Fruit fly (Drosophila melanogaster) whole organism, prepupa: ENCODE data around the gene CG4080.

Source experiments
- CG10669 ChIP-seq: fragments of 200-800 bp; sonication (Bioruptor generic); optimal IDR thresholded peaks from 3 replicates; lab custom pipeline; 2018; ENCODE audit warnings: missing biosample characterization, mild to moderate bottlenecking, missing genetic modification characterization, moderate library complexity
- CG11294 ChIP-seq: fragments of 200-800 bp; sonication (Bioruptor generic); IDR thresholded peaks from 2 replicates; pipeline ENCODE4 v1.3.6; 2022; ENCODE audit warnings: missing biosample characterization, missing genetic modification characterization
- CG11762 ChIP-seq: fragments of 200-800 bp; sonication (Bioruptor generic); optimal IDR thresholded peaks from 3 replicates; lab custom pipeline; 2016; ENCODE audit warnings: missing biosample characterization, missing genetic modification characterization; ENCODE audit not compliant: insufficient read depth
- CG1621 ChIP-seq: fragments of 200-800 bp; sonication (Bioruptor generic); optimal IDR thresholded peaks from 3 replicates; lab custom pipeline; 2018; ENCODE audit warnings: missing biosample characterization, mild to moderate bottlenecking, missing genetic modification characterization
- CG3032 ChIP-seq: fragments of 200-800 bp; optimal IDR thresholded peaks from 2 replicates; lab custom pipeline; 2019; ENCODE audit warnings: missing biosample characterization, mild to moderate bottlenecking, missing genetic modification characterization, moderate library complexity
- CG31627 ChIP-seq: fragments of 200-800 bp; sonication (Bioruptor generic); optimal IDR thresholded peaks from 3 replicates; lab custom pipeline; 2016; ENCODE audit warnings: missing biosample characterization, missing genetic modification characterization
- CG32006 ChIP-seq: fragments of 200-800 bp; sonication (Bioruptor generic); optimal IDR thresholded peaks from 3 replicates; lab custom pipeline; 2017; ENCODE audit warnings: missing biosample characterization, mild to moderate bottlenecking, missing genetic modification characterization
- CG3919 ChIP-seq: fragments of 200-800 bp; sonication (Bioruptor generic); optimal IDR thresholded peaks from 3 replicates; lab custom pipeline; 2016; ENCODE audit warnings: missing biosample characterization, missing genetic modification characterization
- CG4318 ChIP-seq: fragments of 200-800 bp; sonication (Bioruptor generic); optimal IDR thresholded peaks from 3 replicates; lab custom pipeline; 2017; ENCODE audit warnings: missing biosample characterization, mild to moderate bottlenecking, missing genetic modification characterization
- CG6163 ChIP-seq: fragments of 200-800 bp; sonication (Bioruptor generic); IDR thresholded peaks from 3 replicates; pipeline ENCODE4 v1.3.6; 2022; ENCODE audit warnings: missing biosample characterization, missing genetic modification characterization
- CG6276 ChIP-seq: fragments of 200-800 bp; sonication (Bioruptor generic); optimal IDR thresholded peaks from 2 replicates; lab custom pipeline; 2017; ENCODE audit warnings: missing biosample characterization, mild to moderate bottlenecking, missing genetic modification characterization
- CG6792 ChIP-seq: fragments of 200-800 bp; sonication (Bioruptor generic); optimal IDR thresholded peaks from 3 replicates; lab custom pipeline; 2016; ENCODE audit warnings: missing biosample characterization, missing genetic modification characterization
- CG6808 ChIP-seq: fragments of 200-800 bp; sonication (Bioruptor generic); optimal IDR thresholded peaks from 3 replicates; lab custom pipeline; 2017; ENCODE audit warnings: missing biosample characterization, missing genetic modification characterization, mild to moderate bottlenecking, moderate library complexity, missing genetic modification reagents
- CG6854 ChIP-seq: fragments of 200-800 bp; sonication (Bioruptor generic); optimal IDR thresholded peaks from 2 replicates; lab custom pipeline; 2017; ENCODE audit warnings: missing biosample characterization, mild to moderate bottlenecking, missing genetic modification characterization
- CG8119 ChIP-seq: fragments of 200-800 bp; sonication (Bioruptor generic); IDR thresholded peaks from 3 replicates; pipeline ENCODE4 v1.3.6; 2022; ENCODE audit warnings: missing biosample characterization, missing genetic modification characterization
- CG8319 ChIP-seq: fragments of 200-800 bp; sonication (Bioruptor generic); optimal IDR thresholded peaks from 3 replicates; lab custom pipeline; 2016; ENCODE audit warnings: missing biosample characterization, missing genetic modification characterization
- CG8632 ChIP-seq: fragments of 200-800 bp; sonication (Bioruptor generic); optimal IDR thresholded peaks from 3 replicates; lab custom pipeline; 2016; ENCODE audit warnings: missing biosample characterization, missing genetic modification characterization
- CG9139 ChIP-seq: fragments of 200-800 bp; sonication (Bioruptor generic); optimal IDR thresholded peaks from 3 replicates; lab custom pipeline; 2017; ENCODE audit warnings: missing biosample characterization, mild to moderate bottlenecking, missing genetic modification characterization
- Eip75B ChIP-seq: fragments of 200-800 bp; sonication (Bioruptor generic); optimal IDR thresholded peaks from 3 replicates; lab custom pipeline; 2016; ENCODE audit warnings: missing biosample characterization, missing genetic modification characterization
- Eip78C ChIP-seq: fragments of 200-800 bp; sonication (Bioruptor generic); peaks from one replicate; lab custom pipeline; 2016; ENCODE audit warnings: missing biosample characterization, missing genetic modification characterization
- Eip93F ChIP-seq: fragments of 200-800 bp; sonication (Bioruptor generic); optimal IDR thresholded peaks from 2 replicates; lab custom pipeline; 2016; ENCODE audit warnings: missing biosample characterization, mild to moderate bottlenecking, missing genetic modification characterization
- Ets21C ChIP-seq: fragments of 200-800 bp; sonication (Bioruptor generic); optimal IDR thresholded peaks from 3 replicates; lab custom pipeline; 2016; ENCODE audit warnings: missing biosample characterization, missing genetic modification characterization
- Ets96B ChIP-seq: fragments of 200-800 bp; optimal IDR thresholded peaks from 2 replicates; lab custom pipeline; 2019; ENCODE audit warnings: missing biosample characterization, mild to moderate bottlenecking, missing genetic modification characterization, moderate library complexity
- Gug ChIP-seq: fragments of 200-800 bp; sonication (Bioruptor generic); IDR thresholded peaks from 2 replicates; pipeline ENCODE4 v1.3.6; 2022; ENCODE audit warnings: missing biosample characterization, missing genetic modification characterization
- Hr39 ChIP-seq: fragments of 200-800 bp; sonication (Bioruptor generic); optimal IDR thresholded peaks from 2 replicates; lab custom pipeline; 2016; ENCODE audit warnings: missing biosample characterization, missing genetic modification characterization
- Met ChIP-seq: fragments of 200-800 bp; sonication (Bioruptor generic); optimal IDR thresholded peaks from 3 replicates; lab custom pipeline; 2016; ENCODE audit warnings: missing biosample characterization, missing genetic modification characterization
- OdsH ChIP-seq: fragments of 200-800 bp; sonication (Bioruptor generic); optimal IDR thresholded peaks from 3 replicates; lab custom pipeline; 2016; ENCODE audit warnings: missing biosample characterization, missing genetic modification characterization
- Smox ChIP-seq: fragments of 200-800 bp; sonication (Bioruptor generic); optimal IDR thresholded peaks from 3 replicates; lab custom pipeline; 2016; ENCODE audit warnings: missing biosample characterization, missing genetic modification characterization
- Sox102F ChIP-seq: fragments of 200-800 bp; sonication (Bioruptor generic); optimal IDR thresholded peaks from 2 replicates; lab custom pipeline; 2016; ENCODE audit warnings: missing biosample characterization, mild to moderate bottlenecking, missing genetic modification characterization
- Sox15 ChIP-seq: fragments of 200-800 bp; sonication (Bioruptor generic); optimal IDR thresholded peaks from 3 replicates; lab custom pipeline; 2016; ENCODE audit warnings: missing biosample characterization, missing genetic modification characterization
- acj6 ChIP-seq: fragments of 200-800 bp; sonication (Bioruptor generic); optimal IDR thresholded peaks from 3 replicates; lab custom pipeline; 2016; ENCODE audit warnings: missing biosample characterization, missing genetic modification characterization
- cyc ChIP-seq: fragments of 200-800 bp; sonication (Bioruptor generic); optimal IDR thresholded peaks from 3 replicates; lab custom pipeline; 2016; ENCODE audit warnings: missing biosample characterization, missing genetic modification characterization
- dac ChIP-seq: fragments of 200-800 bp; sonication (Bioruptor generic); optimal IDR thresholded peaks from 2 replicates; lab custom pipeline; 2017; ENCODE audit warnings: missing biosample characterization, mild to moderate bottlenecking, missing genetic modification characterization
- dsx ChIP-seq: fragments of 200-800 bp; optimal IDR thresholded peaks from 3 replicates; lab custom pipeline; 2019; ENCODE audit warnings: missing biosample characterization, mild to moderate bottlenecking, missing genetic modification characterization, moderate library complexity; ENCODE audit not compliant: poor library complexity, severe bottlenecking
- esn ChIP-seq: fragments of 200-800 bp; sonication (Bioruptor generic); optimal IDR thresholded peaks from 2 replicates; lab custom pipeline; 2016; ENCODE audit warnings: missing biosample characterization, mild to moderate bottlenecking, missing genetic modification characterization, moderate library complexity
- fd59A ChIP-seq: fragments of 200-800 bp; sonication (Bioruptor generic); optimal IDR thresholded peaks from 2 replicates; lab custom pipeline; 2017; ENCODE audit warnings: missing biosample characterization, mild to moderate bottlenecking, missing genetic modification characterization, missing genetic modification reagents
- fkh ChIP-seq: fragments of 200-800 bp; sonication (Bioruptor generic); optimal IDR thresholded peaks from 3 replicates; lab custom pipeline; 2017; ENCODE audit warnings: missing biosample characterization, mild to moderate bottlenecking, missing genetic modification characterization, moderate library complexity
- lz ChIP-seq: fragments of 200-800 bp; sonication (Bioruptor generic); optimal IDR thresholded peaks from 3 replicates; lab custom pipeline; 2016; ENCODE audit warnings: missing biosample characterization, missing genetic modification characterization
- pdm3 ChIP-seq: fragments of 200-800 bp; sonication (Bioruptor generic); optimal IDR thresholded peaks from 3 replicates; lab custom pipeline; 2016; ENCODE audit warnings: missing biosample characterization, missing genetic modification characterization
- salr ChIP-seq, 2 experiments: fragments of 200-800 bp; sonication (Bioruptor generic); optimal IDR thresholded peaks; 3 replicates each; lab custom pipeline; 2016 to 2018; ENCODE audit warnings: missing biosample characterization in 2 of 2, missing genetic modification characterization in 2 of 2, mild to moderate bottlenecking in 1 of 2
- spab ChIP-seq: fragments of 200-800 bp; sonication (Bioruptor generic); optimal IDR thresholded peaks from 2 replicates; lab custom pipeline; 2017; ENCODE audit warnings: missing biosample characterization, mild to moderate bottlenecking, missing genetic modification characterization, missing genetic modification reagents
- svp ChIP-seq: fragments of 200-800 bp; sonication (Bioruptor generic); peaks from one replicate; lab custom pipeline; 2016; ENCODE audit warnings: missing biosample characterization, missing genetic modification characterization
- topi ChIP-seq: fragments of 200-800 bp; sonication (Bioruptor generic); optimal IDR thresholded peaks from 3 replicates; lab custom pipeline; 2016; ENCODE audit warnings: missing biosample characterization, missing genetic modification characterization
- vri ChIP-seq: fragments of 200-800 bp; sonication (Bioruptor generic); optimal IDR thresholded peaks from 3 replicates; lab custom pipeline; 2016; ENCODE audit warnings: missing biosample characterization, mild to moderate bottlenecking, missing genetic modification characterization

Gene CG4080

dm6 chr3L:9429665-9430607 lies 30.9 kb upstream of the CG4080 start, which contains the start of the genes RpS17 and MTF-1 (continued):
- TF ChIP-seq CG11294 (GFP tag; lab: Robert Waterston, UW) (no peak), dsx (GFP tag; lab: Kevin White, UChicago) (peak; percentile 11), Met (GFP tag; lab: Kevin White, UChicago) (peak; percentile 67), fd59A (GFP tag; lab: Kevin White, UChicago) (no peak), CG8119 (peak; percentile 40; the same call in 1 of the 3 replicates), CG1621 (tag; lab: Kevin White, UChicago) (peak; percentile 53), cyc (peak; percentile 40), Ets21C (no peak), Eip93F (no peak), spab (GFP tag; lab: Kevin White, UChicago) (no peak), esn (GFP tag; lab: Kevin White, UChicago) (peak; percentile 72), Gug (GFP tag; lab: Robert Waterston, UW) (no peak), Hr39 (GFP tag; lab: Kevin White, UChicago) (peak; percentile 51), svp (GFP tag; lab: Kevin White, UChicago) (peak; percentile 77), CG6854 (GFP tag; lab: Kevin White, UChicago) (peak; percentile 82), dac (GFP tag; lab: Kevin White, UChicago) (no peak), OdsH (GFP tag; lab: Kevin White, UChicago) (peak; percentile 34), fkh (GFP tag; lab: Kevin White, UChicago) (no peak), CG6792 (GFP tag; lab: Kevin White, UChicago) (peak; percentile 34), CG31627 (GFP tag; lab: Kevin White, UChicago) (peak; percentile 35), CG4318 (GFP tag; lab: Kevin White, UChicago) (no peak), acj6 (peak; percentile 55)

dm6 chr3L:9426656-9427294 lies 27.7 kb upstream of the CG4080 start, which contains the start of the genes Atat and Shc:
Gene Atat (minus strand): TSS chr3L:9426758.
Gene Shc (plus strand): TSS chr3L:9427010.
- peak; percentile 99 for TF ChIP-seq Smox (GFP tag; lab: Kevin White, UChicago)
- TF ChIP-seq CG6276 (GFP tag; lab: Kevin White, UChicago) = peak; percentile 90
- peak; percentile 98 for TF ChIP-seq Met (GFP tag; lab: Kevin White, UChicago)
- peak; percentile 99 for TF ChIP-seq lz (GFP tag; lab: Kevin White, UChicago)
- TF ChIP-seq salr (GFP tag; optimal IDR thresholded peaks at IDR 0.05; lab: Kevin White, UChicago) = peak; percentile 96 to 99
- TF ChIP-seq CG8119 = peak; percentile 94
- peak; percentile 84 for TF ChIP-seq CG9139 (GFP tag; lab: Kevin White, UChicago)
- peak; percentile 99 for TF ChIP-seq Ets21C
- TF ChIP-seq CG10669 (GFP tag; lab: Kevin White, UChicago) = peak; percentile 96
- peak; percentile 99 for TF ChIP-seq topi (GFP tag; lab: Kevin White, UChicago)
- TF ChIP-seq CG6808 (GFP tag; lab: Kevin White, UChicago) = peak; percentile 93
- TF ChIP-seq vri = peak; percentile 97
- peak; percentile 87 for TF ChIP-seq fkh (GFP tag; lab: Kevin White, UChicago)
- TF ChIP-seq dac (GFP tag; lab: Kevin White, UChicago) = peak; percentile 98
- peak; percentile 98 for TF ChIP-seq CG8632
- peak; percentile 99 for TF ChIP-seq CG32006 (GFP tag; lab: Kevin White, UChicago)
- TF ChIP-seq CG3032 = peak; percentile 99
- TF ChIP-seq Eip78C = peak; percentile 99
- TF ChIP-seq Eip75B (GFP tag; lab: Kevin White, UChicago) = peak; percentile 98
- TF ChIP-seq CG4318 (GFP tag; lab: Kevin White, UChicago) = peak; percentile 99
- TF ChIP-seq spab (GFP tag; lab: Kevin White, UChicago) = peak; percentile 95
- TF ChIP-seq Sox102F (GFP tag; lab: Kevin White, UChicago) = peak; percentile 97
- TF ChIP-seq CG11762 (GFP tag; lab: Kevin White, UChicago) = peak; percentile 97
- peak; percentile 99 for TF ChIP-seq CG3919 (GFP tag; lab: Kevin White, UChicago)
- TF ChIP-seq CG6854 (GFP tag; lab: Kevin White, UChicago) = peak; percentile 94
- TF ChIP-seq CG6163 = peak; percentile 99
- peak; percentile 99 for TF ChIP-seq pdm3 (GFP tag; lab: Kevin White, UChicago)
- TF ChIP-seq CG8319 = peak; percentile 99
- TF ChIP-seq Ets96B = peak; percentile 97
- TF ChIP-seq fd59A (GFP tag; lab: Kevin White, UChicago) = peak; percentile 98
- TF ChIP-seq Gug (GFP tag; lab: Robert Waterston, UW) = peak; percentile 99
- TF ChIP-seq CG6792 (GFP tag; lab: Kevin White, UChicago) = peak; percentile 98
- peak; percentile 100 for TF ChIP-seq Sox15 (GFP tag; lab: Kevin White, UChicago)
- TF ChIP-seq esn (GFP tag; lab: Kevin White, UChicago) = peak; percentile 99
- TF ChIP-seq svp (GFP tag; lab: Kevin White, UChicago) = peak; percentile 99
